Worm (Caenorhabditis elegans) whole organism, L4 larva: ENCODE measurements around the gene algn-6.

Experiments used
- D1046.2 ChIP-seq: fragments of 200-800 bp; sonication (Bioruptor generic); IDR thresholded peaks from 2 replicates; pipeline ENCODE4 v1.3.6; 2022; ENCODE audit warnings: missing genetic modification characterization, missing compliant biosample characterization
- F37D6.2 ChIP-seq: sonication (generic microtip); optimal IDR thresholded peaks from 2 replicates; lab custom pipeline; 2016; ENCODE audit warnings: mild to moderate bottlenecking, missing genetic modification characterization, missing compliant biosample characterization
- F44E2.7 ChIP-seq: fragments of 200-800 bp; sonication (Bioruptor generic); IDR thresholded peaks from 2 replicates; pipeline ENCODE4 v2.1.2; 2022; ENCODE audit warnings: missing genetic modification characterization, missing compliant biosample characterization
- F49E8.2 ChIP-seq: sonication (generic microtip); optimal IDR thresholded peaks from 2 replicates; lab custom pipeline; 2016; ENCODE audit warnings: missing compliant biosample characterization, mild to moderate bottlenecking, missing genetic modification characterization, borderline replicate concordance
- R02D3.7 ChIP-seq: fragments of 150-350 bp; sonication (generic microtip); optimal IDR thresholded peaks from 3 replicates; lab custom pipeline; 2014; ENCODE audit warnings: missing biosample characterization, missing genetic modification characterization
- T20F7.1 ChIP-seq: fragments of 200-800 bp; sonication (Bioruptor generic); optimal IDR thresholded peaks from 2 replicates; lab custom pipeline; 2018; ENCODE audit warnings: mild to moderate bottlenecking, missing genetic modification characterization, missing compliant biosample characterization
- Y48G9A.11 ChIP-seq: fragments of 200-800 bp; sonication (Bioruptor generic); IDR thresholded peaks from 2 replicates; pipeline ENCODE4 v1.3.6; 2022; ENCODE audit warnings: missing genetic modification reagents, missing genetic modification characterization, missing compliant biosample characterization
- Y5F2A.4 ChIP-seq: fragments of 200-800 bp; sonication (Bioruptor generic); optimal IDR thresholded peaks from 2 replicates; lab custom pipeline; 2018; ENCODE audit warnings: mild to moderate bottlenecking, missing genetic modification characterization, missing compliant biosample characterization
- aha-1 ChIP-seq: fragments of 150-350 bp; peaks from one replicate; lab custom pipeline; 2014; ENCODE audit warnings: missing biosample characterization, missing genetic modification characterization
- aly-2 ChIP-seq: sonication (generic microtip); optimal IDR thresholded peaks from 2 replicates; lab custom pipeline; 2018; ENCODE audit warnings: missing biosample characterization, missing genetic modification characterization
- arid-1 ChIP-seq: fragments of 200-800 bp; sonication (Bioruptor generic); conservative IDR thresholded peaks from 2 replicates; pipeline ENCODE4 v1.3.6; 2022; ENCODE audit warnings: missing genetic modification reagents, missing genetic modification characterization, missing compliant biosample characterization
- ceh-20 ChIP-seq: fragments of 200-800 bp; sonication (Bioruptor generic); IDR thresholded peaks from 2 replicates; pipeline ENCODE4 v1.3.6; 2022; ENCODE audit warnings: missing genetic modification reagents, missing genetic modification characterization, missing compliant biosample characterization
- ceh-28 ChIP-seq: fragments of 150-350 bp; optimal IDR thresholded peaks from 2 replicates; lab custom pipeline; 2014; ENCODE audit warnings: missing biosample characterization, missing genetic modification reagents, missing genetic modification characterization
- ceh-44 ChIP-seq: fragments of 200-800 bp; sonication (Bioruptor generic); IDR thresholded peaks from 2 replicates; pipeline ENCODE4 v1.3.6; 2022; ENCODE audit warnings: missing genetic modification reagents, missing genetic modification characterization, missing compliant biosample characterization
- cey-2 ChIP-seq: sonication (generic microtip); optimal IDR thresholded peaks from 3 replicates; lab custom pipeline; 2017; ENCODE audit warnings: missing genetic modification characterization, mild to moderate bottlenecking, missing compliant biosample characterization, antibody characterized with exemption, borderline replicate concordance; ENCODE audit not compliant: insufficient read depth
- daf-19 ChIP-seq: fragments of 200-800 bp; sonication (Bioruptor generic); conservative IDR thresholded peaks from 2 replicates; pipeline ENCODE4 v1.3.6; 2022; ENCODE audit warnings: missing genetic modification characterization, missing compliant biosample characterization
- dmd-8 ChIP-seq: fragments of 200-800 bp; sonication (Bioruptor generic); IDR thresholded peaks from 2 replicates; pipeline ENCODE4 v1.3.6; 2022; ENCODE audit warnings: missing genetic modification characterization, missing compliant biosample characterization
- dpl-1 ChIP-seq: fragments of 150-350 bp; optimal IDR thresholded peaks from 2 replicates; lab custom pipeline; 2014; ENCODE audit warnings: missing biosample characterization, missing genetic modification reagents, missing genetic modification characterization
- duxl-1 ChIP-seq: sonication (generic microtip); optimal IDR thresholded peaks from 2 replicates; lab custom pipeline; 2016; ENCODE audit warnings: mild to moderate bottlenecking, missing genetic modification characterization, moderate library complexity, missing compliant biosample characterization; ENCODE audit not compliant: poor library complexity
- egl-43 ChIP-seq: fragments of 200-800 bp; sonication (Bioruptor generic); IDR thresholded peaks from 2 replicates; pipeline ENCODE4 v1.3.6; 2022; ENCODE audit warnings: missing genetic modification reagents, missing genetic modification characterization, missing compliant biosample characterization
- fkh-10 ChIP-seq: fragments of 150-350 bp; optimal IDR thresholded peaks from 2 replicates; lab custom pipeline; 2014; ENCODE audit warnings: missing biosample characterization, missing genetic modification reagents, missing genetic modification characterization
- gei-8 ChIP-seq: fragments of 200-800 bp; sonication (Bioruptor generic); optimal IDR thresholded peaks from 2 replicates; lab custom pipeline; 2018; ENCODE audit warnings: mild to moderate bottlenecking, missing genetic modification characterization, missing compliant biosample characterization
- hif-1 ChIP-seq, 2 experiments: sonication (generic microtip); optimal IDR thresholded peaks; 2 replicates each; lab custom pipeline; 2016 to 2017; ENCODE audit warnings: missing compliant biosample characterization in 2 of 2, missing genetic modification characterization in 2 of 2, missing genetic modification reagents in 2 of 2, missing genotype in 2 of 2, mild to moderate bottlenecking in 1 of 2
- jun-1 ChIP-seq: fragments of 150-350 bp; optimal IDR thresholded peaks from 2 replicates; lab custom pipeline; 2014; ENCODE audit warnings: missing biosample characterization, missing genetic modification reagents, missing genetic modification characterization
- lin-1 ChIP-seq: fragments of 200-800 bp; sonication (Bioruptor generic); IDR thresholded peaks from 2 replicates; pipeline ENCODE4 v1.3.6; 2022; ENCODE audit warnings: missing genetic modification reagents, missing genetic modification characterization, missing compliant biosample characterization
- lin-13 ChIP-seq: fragments of 150-350 bp; optimal IDR thresholded peaks from 2 replicates; lab custom pipeline; 2014; ENCODE audit warnings: missing biosample characterization, missing genetic modification reagents, missing genetic modification characterization
- lin-29 ChIP-seq: fragments of 200-800 bp; sonication (Bioruptor generic); IDR thresholded peaks from 2 replicates; pipeline ENCODE4 v1.3.6; 2022; ENCODE audit warnings: missing genetic modification reagents, missing genetic modification characterization, missing compliant biosample characterization
- lsy-2 ChIP-seq, 2 experiments: fragments of 150-350 bp in 1 of 2; sonication (generic microtip) in 1 of 2; optimal IDR thresholded peaks; 2 replicates each; lab custom pipeline; 2014 to 2017; ENCODE audit warnings: missing biosample characterization in 2 of 2, missing genetic modification characterization in 2 of 2
- madf-9 ChIP-seq: fragments of 200-800 bp; sonication (Bioruptor generic); conservative IDR thresholded peaks from 2 replicates; pipeline ENCODE4 v1.3.6; 2022; ENCODE audit warnings: missing genetic modification reagents, missing genetic modification characterization, missing compliant biosample characterization
- mdt-29 ChIP-seq: fragments of 200-800 bp; sonication (Bioruptor generic); IDR thresholded peaks from 2 replicates; pipeline ENCODE4 v1.3.6; 2022; ENCODE audit warnings: missing genetic modification reagents, missing genetic modification characterization, missing compliant biosample characterization
- mes-2 ChIP-seq: sonication (generic microtip); optimal IDR thresholded peaks from 2 replicates; lab custom pipeline; 2016; ENCODE audit warnings: missing genotype, mild to moderate bottlenecking, missing genetic modification characterization, missing compliant biosample characterization; ENCODE audit not compliant: poor library complexity, severe bottlenecking
- mxl-2 ChIP-seq: fragments of 200-800 bp; sonication (Bioruptor generic); conservative IDR thresholded peaks from 2 replicates; pipeline ENCODE4 v1.3.6; 2022; ENCODE audit warnings: missing genetic modification reagents, missing genetic modification characterization, missing compliant biosample characterization
- nhr-10 ChIP-seq: fragments of 150-350 bp; optimal IDR thresholded peaks from 2 replicates; lab custom pipeline; 2014; ENCODE audit warnings: missing biosample characterization, missing genetic modification characterization
- nhr-11 ChIP-seq: fragments of 150-350 bp; optimal IDR thresholded peaks from 2 replicates; lab custom pipeline; 2014; ENCODE audit warnings: missing biosample characterization, missing genetic modification characterization
- nhr-111 ChIP-seq: fragments of 200-800 bp; sonication (Bioruptor generic); optimal IDR thresholded peaks from 2 replicates; lab custom pipeline; 2018; ENCODE audit warnings: mild to moderate bottlenecking, missing genetic modification characterization, missing compliant biosample characterization
- nhr-41 ChIP-seq: fragments of 200-800 bp; sonication (Bioruptor generic); IDR thresholded peaks from 2 replicates; pipeline ENCODE4 v1.3.6; 2022; ENCODE audit warnings: missing genetic modification reagents, missing genetic modification characterization, missing compliant biosample characterization
- nhr-48 ChIP-seq: sonication (generic microtip); optimal IDR thresholded peaks from 2 replicates; lab custom pipeline; 2016; ENCODE audit warnings: mild to moderate bottlenecking, missing genetic modification characterization, missing compliant biosample characterization
- nhr-6 ChIP-seq: fragments of 150-350 bp; optimal IDR thresholded peaks from 2 replicates; lab custom pipeline; 2014; ENCODE audit warnings: missing biosample characterization, missing genetic modification characterization
- nhr-77 ChIP-seq: fragments of 150-350 bp; optimal IDR thresholded peaks from 2 replicates; lab custom pipeline; 2014; ENCODE audit warnings: missing biosample characterization, missing genetic modification characterization
- saeg-2 ChIP-seq: fragments of 200-800 bp; sonication (Bioruptor generic); IDR thresholded peaks from 2 replicates; pipeline ENCODE4 v1.3.6; 2022; ENCODE audit warnings: missing genetic modification reagents, missing genetic modification characterization, missing compliant biosample characterization
- sdz-12 ChIP-seq: fragments of 200-800 bp; sonication (Bioruptor generic); optimal IDR thresholded peaks from 2 replicates; lab custom pipeline; 2018; ENCODE audit warnings: mild to moderate bottlenecking, missing genetic modification characterization, missing compliant biosample characterization
- skn-1 ChIP-seq: fragments of 150-350 bp; optimal IDR thresholded peaks from 2 replicates; lab custom pipeline; 2014; ENCODE audit warnings: missing biosample characterization, missing genetic modification characterization
- snpc-1.2 ChIP-seq: fragments of 200-800 bp; sonication (Bioruptor generic); IDR thresholded peaks from 2 replicates; pipeline ENCODE4 v1.3.6; 2022; ENCODE audit warnings: missing genetic modification reagents, missing genetic modification characterization, missing compliant biosample characterization
- spr-1 ChIP-seq: sonication (generic microtip); optimal IDR thresholded peaks from 2 replicates; lab custom pipeline; 2016; ENCODE audit warnings: mild to moderate bottlenecking, missing genetic modification characterization, missing compliant biosample characterization
- unc-130 ChIP-seq: sonication (generic microtip); optimal IDR thresholded peaks from 2 replicates; lab custom pipeline; 2016; ENCODE audit warnings: missing genetic modification reagents, missing genetic modification characterization, missing compliant biosample characterization
- unc-39 ChIP-seq: sonication (generic microtip); optimal IDR thresholded peaks from 2 replicates; lab custom pipeline; 2017; ENCODE audit warnings: missing biosample characterization, missing genetic modification characterization
- unc-62 ChIP-seq, 3 experiments: fragments of 150-350 bp in 1 of 3; sonication (generic microtip); optimal IDR thresholded peaks in 2 of 3; peaks in 1 of 3; 1 replicate in 1 of 3; 2 replicates in 2 of 3; lab custom pipeline; 2014 to 2017; ENCODE audit warnings: missing biosample characterization in 3 of 3, missing genetic modification characterization in 3 of 3, missing genetic modification reagents in 3 of 3, missing genotype in 1 of 3
- zag-1 ChIP-seq: fragments of 150-350 bp; optimal IDR thresholded peaks from 2 replicates; lab custom pipeline; 2014; ENCODE audit warnings: missing biosample characterization, missing genetic modification characterization
- zip-11 ChIP-seq: fragments of 200-800 bp; sonication (Bioruptor generic); IDR thresholded peaks from 2 replicates; pipeline ENCODE4 v1.3.6; 2022; ENCODE audit warnings: missing genetic modification characterization, missing compliant biosample characterization

algn-6 gene

DNA sequence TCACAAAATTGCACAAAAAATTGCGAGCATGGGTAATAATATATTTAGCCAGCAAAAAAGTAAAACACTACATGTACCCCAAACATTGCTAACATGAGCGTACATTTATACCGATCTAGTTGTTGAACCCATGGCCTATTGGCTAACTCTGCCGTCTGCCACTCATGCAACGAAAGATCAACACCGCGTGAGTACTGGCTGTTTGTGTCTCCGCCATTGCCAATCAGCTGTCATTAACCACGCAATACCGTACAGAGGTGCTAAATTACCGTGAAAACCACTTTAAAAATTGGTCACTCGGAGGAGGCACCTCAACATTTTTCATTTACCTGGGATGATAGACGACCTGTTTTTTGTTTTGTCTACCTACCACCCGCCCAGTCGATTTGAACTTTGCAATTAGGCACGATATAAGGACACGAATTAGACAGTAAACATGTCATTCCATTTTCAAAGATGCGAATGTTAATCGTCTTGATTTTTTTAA is 35.8 kb downstream of the algn-6 start, which contains the start of gene K02C4.2:
K02C4.2 (plus strand) TSS at position 437 of the 487 bp plus-strand sequence.
- TF ChIP-seq egl-43, result peak; percentile 96
- TF ChIP-seq fkh-10 (GFP tag; lab: Kevin White, UChicago), result no peak
- peak; percentile 68 for TF ChIP-seq Y5F2A.4
- TF ChIP-seq mxl-2, result no peak
- TF ChIP-seq madf-9 (GFP tag; lab: Robert Waterston, UW), result peak; percentile 68; the same call in 1 of the 2 replicates
- TF ChIP-seq saeg-2, result 0 out of 2 replicates have a peak, but pooled peaks have one; percentile 13
- 0 out of 2 replicates have a peak, but pooled peaks have one; percentile 17 for TF ChIP-seq zip-11 (GFP tag; lab: Robert Waterston, UW)
- TF ChIP-seq nhr-10, result peak; percentile 18
- TF ChIP-seq Y48G9A.11 (GFP tag; lab: Robert Waterston, UW), result peak; percentile 80; the same call in 1 of the 2 replicates
- no peak for TF ChIP-seq snpc-1.2 (GFP tag; lab: Robert Waterston, UW)
- TF ChIP-seq unc-39 (tag; lab: Kevin White, UChicago), result no peak
- no peak for TF ChIP-seq aly-2 (tag; lab: Kevin White, UChicago)
- peak; percentile 79 for TF ChIP-seq ceh-20 (GFP tag; lab: Robert Waterston, UW)
- 0 out of 2 replicates have a peak, but pooled peaks have one; percentile 53 for TF ChIP-seq nhr-41 (GFP tag; lab: Robert Waterston, UW)
- TF ChIP-seq ceh-28, result no peak
- peak; percentile 95 for TF ChIP-seq aha-1 (tag; lab: Kevin White, UChicago)
- TF ChIP-seq ceh-44, result no peak
- TF ChIP-seq cey-2 (tag; lab: Kevin White, UChicago), result no peak
- TF ChIP-seq D1046.2 (GFP tag; lab: Robert Waterston, UW), result peak; percentile 88
- no peak for TF ChIP-seq skn-1
- peak in 1 of 2 experiments; percentile 39 for TF ChIP-seq hif-1 (tag; optimal IDR thresholded peaks at IDR 0.05; lab: Kevin White, UChicago)
- peak; percentile 31 for TF ChIP-seq jun-1
- peak; percentile 73 for TF ChIP-seq lin-13 (GFP tag; lab: Kevin White, UChicago)
- TF ChIP-seq zag-1 (tag; lab: Kevin White, UChicago), result no peak
- TF ChIP-seq lin-1 (GFP tag; lab: Robert Waterston, UW), result peak; percentile 42; the same call in 1 of the 2 replicates
- peak; percentile 76 for TF ChIP-seq nhr-6 (tag; lab: Kevin White, UChicago)
- TF ChIP-seq duxl-1 (tag; lab: Kevin White, UChicago), result peak; percentile 92
- peak; percentile 89 for TF ChIP-seq mes-2 (tag; lab: Kevin White, UChicago)
- TF ChIP-seq R02D3.7, result peak; percentile 41
- TF ChIP-seq T20F7.1 (GFP tag; lab: Kevin White, UChicago), result peak; percentile 67
- TF ChIP-seq mdt-29, result peak; percentile 55; the same call in 1 of the 2 replicates
- peak; percentile 82 for TF ChIP-seq arid-1 (GFP tag; lab: Robert Waterston, UW)
- TF ChIP-seq nhr-77 (tag; lab: Kevin White, UChicago), result peak; percentile 35
- TF ChIP-seq nhr-48, result peak; percentile 79
- TF ChIP-seq F37D6.2, result no peak
- TF ChIP-seq F44E2.7 (GFP tag; lab: Robert Waterston, UW), result 0 out of 2 replicates have a peak, but pooled peaks have one; percentile 66
- peak in 1 of 2 experiments; percentile 78 for TF ChIP-seq lsy-2 (tag; optimal IDR thresholded peaks at IDR 0.05; lab: Kevin White, UChicago)
- 0 out of 2 replicates have a peak, but pooled peaks have one; percentile 40 for TF ChIP-seq lin-29 (GFP tag; lab: Robert Waterston, UW)
- TF ChIP-seq daf-19 (GFP tag; lab: Robert Waterston, UW), result peak; percentile 68; the same call in 1 of the 2 replicates
- peak; percentile 82 for TF ChIP-seq gei-8
- peak; percentile 90 for TF ChIP-seq nhr-111 (GFP tag; lab: Kevin White, UChicago)
- TF ChIP-seq dmd-8 (GFP tag; lab: Robert Waterston, UW), result peak; percentile 93
- peak; percentile 47 for TF ChIP-seq dpl-1
- TF ChIP-seq nhr-11 (tag; lab: Kevin White, UChicago), result no peak
- no peak for TF ChIP-seq unc-62 (GFP tag; optimal IDR thresholded peaks at IDR 0.05 in 1 of 2; lab: Kevin White, UChicago)
- no peak for TF ChIP-seq unc-62 (tag; optimal IDR thresholded peaks at IDR 0.05; lab: Kevin White, UChicago)
- peak; percentile 72 for TF ChIP-seq sdz-12 (GFP tag; lab: Kevin White, UChicago)
- peak; percentile 73 for TF ChIP-seq spr-1 (tag; lab: Kevin White, UChicago)
- peak; percentile 40 for TF ChIP-seq unc-130 (GFP tag; lab: Kevin White, UChicago)
- TF ChIP-seq F49E8.2 (tag; lab: Kevin White, UChicago), result peak; percentile 45
